Fruit fly (Drosophila melanogaster) whole organism, wandering third instar larva: ENCODE results near the gene Snx21.

Source experiments
- CG32264 ChIP-seq: fragments of 200-800 bp; sonication (Bioruptor generic); optimal IDR thresholded peaks from 2 replicates; lab custom pipeline; 2016; ENCODE audit warnings: missing biosample characterization, missing genetic modification characterization
- CG9705 ChIP-seq: fragments of 200-800 bp; sonication (Bioruptor generic); optimal IDR thresholded peaks from 2 replicates; lab custom pipeline; 2018; ENCODE audit warnings: missing biosample characterization, mild to moderate bottlenecking, missing genetic modification characterization
- CrebA ChIP-seq: fragments of 200-800 bp; sonication (Bioruptor generic); optimal IDR thresholded peaks from 2 replicates; lab custom pipeline; 2016; ENCODE audit warnings: missing biosample characterization, mild to moderate bottlenecking, missing genetic modification characterization, borderline replicate concordance
- Dfd ChIP-seq: fragments of >200 bp; optimal IDR thresholded peaks from 2 replicates; lab custom pipeline; 2017; ENCODE audit warnings: missing biosample characterization, missing genetic modification characterization
- Dif ChIP-seq: fragments of 200-275, 200-300 bp; sonication (Bioruptor generic); optimal IDR thresholded peaks from 2 replicates; lab custom pipeline; 2018; ENCODE audit warnings: missing biosample characterization, missing genetic modification characterization; ENCODE audit not compliant: partially characterized antibody
- HLH106 ChIP-seq: fragments of 200-800 bp; optimal IDR thresholded peaks from 3 replicates; lab custom pipeline; 2019; ENCODE audit warnings: missing biosample characterization, mild to moderate bottlenecking, missing genetic modification characterization, moderate library complexity
- Hnf4 ChIP-seq: fragments of 200-800 bp; sonication (Bioruptor generic); optimal IDR thresholded peaks from 2 replicates; lab custom pipeline; 2016; ENCODE audit warnings: missing biosample characterization, mild to moderate bottlenecking, missing genetic modification characterization
- Hr78 ChIP-seq: fragments of >200 bp; optimal IDR thresholded peaks from 2 replicates; lab custom pipeline; 2017; ENCODE audit warnings: missing biosample characterization, missing genetic modification characterization
- Hr83 ChIP-seq: fragments of 200-300 bp; sonication (Bioruptor generic); optimal IDR thresholded peaks from 2 replicates; lab custom pipeline; 2016; ENCODE audit warnings: missing biosample characterization, mild to moderate bottlenecking, missing genetic modification characterization, moderate library complexity; ENCODE audit not compliant: poor library complexity, severe bottlenecking
- Jra ChIP-seq: sonication (Bioruptor generic); optimal IDR thresholded peaks from 2 replicates; lab custom pipeline; 2016; ENCODE audit warnings: missing biosample characterization, missing genetic modification characterization
- Mio ChIP-seq: sonication (Bioruptor generic); optimal IDR thresholded peaks from 2 replicates; lab custom pipeline; 2016; ENCODE audit warnings: missing biosample characterization, missing genetic modification characterization
- Myc ChIP-seq: fragments of >200 bp; optimal IDR thresholded peaks from 2 replicates; lab custom pipeline; 2017
- OdsH ChIP-seq: fragments of 200-800 bp; sonication (Bioruptor generic); optimal IDR thresholded peaks from 2 replicates; lab custom pipeline; 2016; ENCODE audit warnings: missing biosample characterization, mild to moderate bottlenecking, missing genetic modification characterization
- Rel ChIP-seq, 2 experiments: fragments of 200-800 bp; sonication (Bioruptor generic) in 1 of 2; optimal IDR thresholded peaks; 2 replicates in 1 of 2; 3 replicates in 1 of 2; lab custom pipeline; 2016 to 2019; ENCODE audit warnings: mild to moderate bottlenecking in 2 of 2, missing biosample characterization in 2 of 2, missing genetic modification characterization in 2 of 2, moderate library complexity in 1 of 2
- Sp1 ChIP-seq: fragments of 200-800 bp; sonication (Bioruptor generic); optimal IDR thresholded peaks from 3 replicates; lab custom pipeline; 2019; ENCODE audit warnings: missing biosample characterization, mild to moderate bottlenecking, missing genetic modification characterization, moderate library complexity
- br ChIP-seq: fragments of 200-800 bp; sonication (Bioruptor generic); optimal IDR thresholded peaks from 2 replicates; lab custom pipeline; 2016; ENCODE audit warnings: missing biosample characterization, missing genetic modification characterization
- brk ChIP-seq: fragments of 200-800 bp; sonication (Bioruptor generic); optimal IDR thresholded peaks from 2 replicates; lab custom pipeline; 2016; ENCODE audit warnings: missing biosample characterization, mild to moderate bottlenecking, missing genetic modification characterization
- dl ChIP-seq, 2 experiments: fragments of 175-275, 200-275 bp in 1 of 2; fragments of 200-275 bp in 1 of 2; sonication (Bioruptor generic); optimal IDR thresholded peaks; lab custom pipeline; 2018; ENCODE audit warnings: mild to moderate bottlenecking in 2 of 2, missing biosample characterization in 2 of 2, missing genetic modification characterization in 2 of 2, moderate library complexity in 2 of 2; ENCODE audit not compliant: partially characterized antibody in 2 of 2, insufficient read depth in 1 of 2
- dmrt93B ChIP-seq: fragments of 200-800 bp; sonication (Bioruptor generic); optimal IDR thresholded peaks from 2 replicates; lab custom pipeline; 2018; ENCODE audit warnings: missing biosample characterization, mild to moderate bottlenecking, missing genetic modification characterization
- dsf ChIP-seq: sonication (Bioruptor generic); optimal IDR thresholded peaks from 2 replicates; lab custom pipeline; 2016; ENCODE audit warnings: missing biosample characterization, missing genetic modification characterization, borderline replicate concordance
- ey ChIP-seq: fragments of 200-800 bp; sonication (Bioruptor generic); optimal IDR thresholded peaks from 2 replicates; lab custom pipeline; 2016; ENCODE audit warnings: missing biosample characterization, missing genetic modification characterization
- foxo ChIP-seq, 2 experiments: fragments of 200-800 bp; sonication (Bioruptor generic); optimal IDR thresholded peaks; 2 replicates in 1 of 2; 3 replicates in 1 of 2; lab custom pipeline; 2016 to 2017; ENCODE audit warnings: missing biosample characterization in 2 of 2, missing genetic modification characterization in 2 of 2
- fru ChIP-seq: fragments of 200-800 bp; sonication (Bioruptor generic); optimal IDR thresholded peaks from 3 replicates; lab custom pipeline; 2016; ENCODE audit warnings: missing biosample characterization, mild to moderate bottlenecking, missing genetic modification characterization
- h ChIP-seq: fragments of 200-800 bp; sonication (Bioruptor generic); optimal IDR thresholded peaks from 3 replicates; lab custom pipeline; 2016; ENCODE audit warnings: missing biosample characterization, mild to moderate bottlenecking, missing genetic modification characterization
- jim ChIP-seq: fragments of 175-275, 200-325 bp; sonication (Bioruptor generic); optimal IDR thresholded peaks from 2 replicates; lab custom pipeline; 2016; ENCODE audit warnings: missing biosample characterization, mild to moderate bottlenecking, missing genetic modification characterization
- pan ChIP-seq: fragments of >200 bp; optimal IDR thresholded peaks from 2 replicates; lab custom pipeline; 2017
- psq ChIP-seq: fragments of 200-800 bp; sonication (Bioruptor generic); optimal IDR thresholded peaks from 3 replicates; lab custom pipeline; 2017; ENCODE audit warnings: missing biosample characterization, mild to moderate bottlenecking, missing genetic modification characterization, moderate library complexity
- rgr ChIP-seq: fragments of 200-800 bp; sonication (Bioruptor generic); optimal IDR thresholded peaks from 3 replicates; lab custom pipeline; 2016; ENCODE audit warnings: missing biosample characterization, mild to moderate bottlenecking, missing genetic modification characterization
- sv ChIP-seq: fragments of 200-800 bp; sonication (Bioruptor generic); optimal IDR thresholded peaks from 3 replicates; lab custom pipeline; 2016; ENCODE audit warnings: missing biosample characterization, missing genetic modification characterization
- tai ChIP-seq: sonication (Bioruptor generic); optimal IDR thresholded peaks from 2 replicates; lab custom pipeline; 2016; ENCODE audit warnings: missing biosample characterization, missing genetic modification characterization
- woc ChIP-seq: sonication (Bioruptor generic); optimal IDR thresholded peaks from 2 replicates; lab custom pipeline; 2016; ENCODE audit warnings: missing biosample characterization, mild to moderate bottlenecking, missing genetic modification characterization

Snx21 gene

DNA sequence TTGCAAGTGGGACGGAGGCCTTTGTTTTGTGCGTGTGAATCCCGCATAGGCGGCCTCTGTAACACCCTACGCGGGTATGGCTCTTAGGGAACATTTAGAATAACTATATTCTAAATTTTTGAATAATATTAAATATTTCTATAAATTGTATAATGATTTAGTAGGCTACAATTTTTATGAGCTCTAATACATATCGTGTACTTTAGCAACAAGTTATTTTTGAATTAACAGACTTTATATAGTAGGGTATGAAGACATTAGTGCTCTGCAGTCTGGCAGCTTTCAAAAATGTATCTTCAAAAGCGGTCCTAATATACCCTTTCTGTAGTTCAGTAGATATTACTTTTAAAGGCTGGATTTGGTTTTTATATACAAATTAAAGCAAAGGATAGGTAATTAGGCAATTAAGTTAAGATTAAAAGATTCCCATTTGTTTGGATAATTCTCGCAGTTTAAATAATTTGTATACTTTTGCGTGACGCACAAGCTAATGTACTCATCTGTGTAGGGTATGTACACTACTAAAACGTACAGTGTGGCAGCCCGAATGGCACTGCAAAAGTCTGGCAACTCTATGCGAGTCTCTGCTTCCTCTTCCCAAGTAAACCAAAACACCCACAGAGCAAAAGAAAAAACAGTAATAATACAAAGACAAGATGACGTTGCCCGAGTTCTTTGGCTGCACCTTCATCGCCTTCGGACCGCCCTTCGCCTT lies at the start of gene Snx21, which contains the start of gene aph-1:
Gene Snx21, minus strand, starts transcription at position 7 of the 715 bp plus-strand sequence.
Gene aph-1, plus strand, starts transcription at position 575 of the 715 bp plus-strand sequence.
- no peak for TF ChIP-seq Dfd (GFP tag; lab: Kevin White, UChicago)
- peak; percentile 91 for TF ChIP-seq rgr
- peak; percentile 89 for TF ChIP-seq CG9705
- TF ChIP-seq Hr83: peak; percentile 66
- peak; percentile 88 for TF ChIP-seq h (GFP tag; lab: Kevin White, UChicago)
- peak; percentile 85 for TF ChIP-seq psq (GFP tag; lab: Kevin White, UChicago)
- TF ChIP-seq Hr78 (GFP tag; lab: Kevin White, UChicago): no peak
- no peak for TF ChIP-seq pan
- TF ChIP-seq jim: peak; percentile 16
- TF ChIP-seq dmrt93B: peak; percentile 82
- peak; percentile 94 for TF ChIP-seq HLH106 (tag; lab: Kevin White, UChicago)
- TF ChIP-seq dsf (GFP tag; lab: Kevin White, UChicago): peak; percentile 67
- peak; percentile 83 for TF ChIP-seq sv
- TF ChIP-seq brk (GFP tag; lab: Kevin White, UChicago): no peak
- peak; percentile 87 for TF ChIP-seq Hnf4 (GFP tag; lab: Kevin White, UChicago)
- no peak for TF ChIP-seq tai (GFP tag; lab: Kevin White, UChicago)
- peak; percentile 66 for TF ChIP-seq CG32264 (GFP tag; lab: Kevin White, UChicago)
- peak; percentile 69 for TF ChIP-seq Jra (GFP tag; lab: Kevin White, UChicago)
- TF ChIP-seq Sp1 (GFP tag; lab: Kevin White, UChicago): peak; percentile 93
- TF ChIP-seq OdsH (GFP tag; lab: Kevin White, UChicago): peak; percentile 89
- peak; percentile 90 for TF ChIP-seq fru
- peak; percentile 56 for TF ChIP-seq Mio (GFP tag; lab: Kevin White, UChicago)
- peak; percentile 87 for TF ChIP-seq br (GFP tag; lab: Kevin White, UChicago)
- no peak for TF ChIP-seq dl (GFP tag; optimal IDR thresholded peaks at IDR 0.05; lab: Kevin White, UChicago; ENCODE audit: insufficient read depth in 1 of 2, partially characterized antibody in 2 of 2)
- peak; percentile 34 for TF ChIP-seq Myc
- peak; percentile 90 for TF ChIP-seq ey (GFP tag; lab: Kevin White, UChicago)
- peak in 1 of 2 experiments; percentile 93 for TF ChIP-seq foxo (GFP tag; optimal IDR thresholded peaks at IDR 0.05; lab: Kevin White, UChicago)
- peak; percentile 91 for TF ChIP-seq Rel (GFP tag; optimal IDR thresholded peaks at IDR 0.05; lab: Kevin White, UChicago)
- peak; percentile 89 for TF ChIP-seq Rel (tag; optimal IDR thresholded peaks at IDR 0.05; lab: Kevin White, UChicago)
- TF ChIP-seq woc (GFP tag; lab: Kevin White, UChicago): peak; percentile 98

- TF ChIP-seq Myc (peak; percentile 62), OdsH (GFP tag; lab: Kevin White, UChicago) (no peak)
Observed at dm6 chr2L:2812137-2812536, 46.7 kb upstream of the Snx21 start, which contains the start of gene CG2964. Gene CG2964, plus strand, starts transcription at chr2L:2812437.

DNA sequence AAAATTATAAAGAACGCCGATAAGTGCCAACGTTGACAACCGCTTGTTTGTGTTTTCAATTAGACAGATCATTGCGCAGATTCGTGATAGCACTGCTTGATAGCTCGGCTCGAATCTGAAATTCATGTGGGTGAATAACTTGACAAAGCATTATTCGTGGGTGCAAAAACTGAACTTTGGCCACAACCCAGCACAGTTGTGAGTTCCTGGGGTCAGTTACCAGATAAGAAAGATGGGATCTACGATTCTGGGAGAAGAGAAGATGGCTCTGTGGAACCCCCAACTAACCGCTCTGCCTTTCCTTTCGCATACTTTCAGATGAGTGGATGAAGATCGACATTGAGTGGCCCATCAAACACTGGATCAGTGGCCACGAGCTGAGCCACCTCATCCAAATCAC lies 45.4 kb upstream of the Snx21 start:
- TF ChIP-seq Dif (GFP tag; lab: Kevin White, UChicago): no peak
- TF ChIP-seq CrebA (GFP tag; lab: Kevin White, UChicago): peak; percentile 13
- no peak for TF ChIP-seq Rel (GFP tag; optimal IDR thresholded peaks at IDR 0.05; lab: Kevin White, UChicago)
- TF ChIP-seq Rel (tag; optimal IDR thresholded peaks at IDR 0.05; lab: Kevin White, UChicago): peak; percentile 77

DNA sequence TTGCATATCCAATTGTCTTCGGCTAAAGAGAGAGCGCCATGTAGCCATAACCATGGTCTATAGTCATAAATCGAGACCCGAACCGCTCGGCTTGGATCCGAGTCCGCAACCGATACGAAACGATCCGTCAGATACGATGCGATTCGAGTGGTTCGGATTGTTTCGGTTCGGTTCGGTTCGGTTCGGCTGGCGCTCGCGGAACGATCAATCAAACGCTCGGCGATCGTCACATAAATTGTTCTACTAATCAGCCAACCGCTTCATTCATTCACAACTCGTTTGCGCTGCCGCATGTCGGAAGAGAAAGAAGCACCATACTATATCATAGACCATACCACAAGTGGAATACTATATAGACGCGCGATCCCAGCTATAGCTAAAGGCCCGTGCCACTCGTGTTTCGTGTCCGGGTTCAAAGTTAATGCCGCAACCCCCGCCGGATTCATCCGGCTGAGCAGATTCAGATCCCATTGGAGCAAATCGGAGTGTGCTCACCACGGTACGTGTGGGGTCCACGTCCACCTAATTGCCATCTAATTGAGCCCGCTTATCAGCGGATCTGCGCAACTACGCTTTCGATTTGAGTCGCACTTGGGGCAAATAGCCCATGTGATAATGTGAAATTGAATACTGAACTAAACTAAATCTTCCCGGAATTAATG lies 42.7 kb upstream of the Snx21 start:
- TF ChIP-seq dsf (GFP tag; lab: Kevin White, UChicago) (no peak), br (GFP tag; lab: Kevin White, UChicago) (peak; percentile 1), CrebA (GFP tag; lab: Kevin White, UChicago) (peak; percentile 3), Sp1 (GFP tag; lab: Kevin White, UChicago) (peak; percentile 12)
